Worm (Caenorhabditis elegans) whole organism, L3 larva: ENCODE data around the gene grl-30.

ENCODE experiments used
- ZK546.5 ChIP-seq: sonication (generic microtip); optimal IDR thresholded peaks from 2 replicates; lab custom pipeline; 2017; ENCODE audit warnings: missing biosample characterization, missing genetic modification characterization
- egl-27 ChIP-seq: sonication (generic microtip); optimal IDR thresholded peaks from 4 replicates; lab custom pipeline; 2017; ENCODE audit warnings: missing biosample characterization, missing genetic modification reagents, missing genetic modification characterization
- fkh-10 ChIP-seq: sonication (generic microtip); optimal IDR thresholded peaks from 2 replicates; lab custom pipeline; 2017; ENCODE audit warnings: missing biosample characterization, missing genetic modification reagents, missing genetic modification characterization
- nhr-12 ChIP-seq: fragments of 150-350 bp; optimal IDR thresholded peaks from 2 replicates; lab custom pipeline; 2014; ENCODE audit warnings: missing biosample characterization, missing genetic modification characterization
- nhr-237 ChIP-seq: fragments of 150-350 bp; optimal IDR thresholded peaks from 2 replicates; lab custom pipeline; 2014; ENCODE audit warnings: missing biosample characterization, missing genetic modification characterization
- nhr-67 ChIP-seq: fragments of 150-350 bp; optimal IDR thresholded peaks from 2 replicates; lab custom pipeline; 2014; ENCODE audit warnings: missing biosample characterization, missing genetic modification characterization
- skn-1 ChIP-seq: fragments of 150-350 bp; optimal IDR thresholded peaks from 2 replicates; lab custom pipeline; 2014; ENCODE audit warnings: missing biosample characterization, missing genetic modification characterization
- snpc-4 ChIP-seq: fragments of 150-350 bp; optimal IDR thresholded peaks from 2 replicates; lab custom pipeline; 2014; ENCODE audit warnings: missing biosample characterization, missing genetic modification characterization
- unc-39 ChIP-seq: sonication (generic microtip); optimal IDR thresholded peaks from 4 replicates; lab custom pipeline; 2017; ENCODE audit warnings: missing biosample characterization, missing genetic modification characterization
- zag-1 ChIP-seq: fragments of 150-350 bp; optimal IDR thresholded peaks from 2 replicates; lab custom pipeline; 2014; ENCODE audit warnings: missing biosample characterization, missing genetic modification characterization
- ztf-11 ChIP-seq: fragments of 150-350 bp; optimal IDR thresholded peaks from 2 replicates; lab custom pipeline; 2014; ENCODE audit warnings: missing biosample characterization, missing genetic modification characterization

ce11 chrV:3600570-3600969 is 44.5 kb downstream of the grl-30 start, which contains the start of gene T22F3.7:
- TF ChIP-seq fkh-10 (no peak), egl-27 (tag; lab: Kevin White, UChicago) (no peak), nhr-12 (tag; lab: Kevin White, UChicago) (no peak), ztf-11 (no peak), skn-1 (tag; lab: Kevin White, UChicago) (no peak), unc-39 (no peak), zag-1 (no peak), ZK546.5 (tag; lab: Kevin White, UChicago) (no peak), nhr-237 (tag; lab: Kevin White, UChicago) (no peak), snpc-4 (tag; lab: Kevin White, UChicago) (no peak), nhr-67 (no peak)
